Fruit fly (Drosophila melanogaster): ENCODE measurements around the gene IP3K1.

Gene IP3K1

dm6 chr2L:9782176-9782581 is at the start of gene IP3K1:
TSS of gene IP3K1 (plus strand) at chr2L:9782384.
- TF ChIP-seq CG17801 (GFP tag; optimal IDR thresholded peaks at IDR 0.05; ENCODE audit: partially characterized antibody) = peak; percentile 85

dm6 chr2L:9734134-9734533 is 48.0 kb upstream of the IP3K1 start:
- TF ChIP-seq CG17801 (GFP tag; optimal IDR thresholded peaks at IDR 0.05; ENCODE audit: partially characterized antibody) = no peak

- TF ChIP-seq CG17801 (GFP tag; optimal IDR thresholded peaks at IDR 0.05; ENCODE audit: partially characterized antibody) = no peak
Observed at dm6 chr2L:9736000-9736695, 46.0 kb upstream of the IP3K1 start, which contains the start of gene CG13117. TSS of gene CG13117 (plus strand) at chr2L:9736645.

- TF ChIP-seq CG17801 (GFP tag; optimal IDR thresholded peaks at IDR 0.05; ENCODE audit: partially characterized antibody) = no peak
Observed at dm6 chr2L:9737360-9737759, 44.8 kb upstream of the IP3K1 start.

dm6 chr2L:9737803-9738202 is 44.4 kb upstream of the IP3K1 start:
- TF ChIP-seq CG17801 (GFP tag; optimal IDR thresholded peaks at IDR 0.05; ENCODE audit: partially characterized antibody) = no peak

dm6 chr2L:9739685-9740084 is 42.5 kb upstream of the IP3K1 start:
- TF ChIP-seq CG17801 (GFP tag; optimal IDR thresholded peaks at IDR 0.05; ENCODE audit: partially characterized antibody) = no peak

dm6 chr2L:9743823-9744222 is 38.4 kb upstream of the IP3K1 start:
- TF ChIP-seq CG17801 (GFP tag; optimal IDR thresholded peaks at IDR 0.05; ENCODE audit: partially characterized antibody) = no peak

dm6 chr2L:9744634-9745033 is 37.5 kb upstream of the IP3K1 start:
- TF ChIP-seq CG17801 (GFP tag; optimal IDR thresholded peaks at IDR 0.05; ENCODE audit: partially characterized antibody) = no peak

- no peak for TF ChIP-seq CG17801 (GFP tag; optimal IDR thresholded peaks at IDR 0.05; ENCODE audit: partially characterized antibody)
Observed at dm6 chr2L:9746236-9747225, 35.7 kb upstream of the IP3K1 start, which contains the start of gene Nckx30C. TSS of gene Nckx30C (minus strand) at chr2L:9746495.

- TF ChIP-seq CG17801 (GFP tag; optimal IDR thresholded peaks at IDR 0.05; ENCODE audit: partially characterized antibody) = no peak
Observed at dm6 chr2L:9749745-9750144, 32.4 kb upstream of the IP3K1 start, which contains the start of gene Cyp4e3. TSS of gene Cyp4e3 (minus strand) at chr2L:9750071.

- no peak for TF ChIP-seq CG17801 (GFP tag; optimal IDR thresholded peaks at IDR 0.05; ENCODE audit: partially characterized antibody)
Observed at dm6 chr2L:9753357-9753756, 28.8 kb upstream of the IP3K1 start.

dm6 chr2L:9754817-9755216 is 27.4 kb upstream of the IP3K1 start:
- TF ChIP-seq CG17801 (GFP tag; optimal IDR thresholded peaks at IDR 0.05; ENCODE audit: partially characterized antibody) = no peak

- peak; percentile 61 for TF ChIP-seq CG17801 (GFP tag; optimal IDR thresholded peaks at IDR 0.05; ENCODE audit: partially characterized antibody)
Observed at dm6 chr2L:9757990-9758814, 24.0 kb upstream of the IP3K1 start, which contains the start of gene zf30C. TSS of gene zf30C (plus strand) at chr2L:9758342.

dm6 chr2L:9758856-9759255 is 23.3 kb upstream of the IP3K1 start:
- no peak for TF ChIP-seq CG17801 (GFP tag; optimal IDR thresholded peaks at IDR 0.05; ENCODE audit: partially characterized antibody)

Data from ovary, adult (tissue).